Fruit fly (Drosophila melanogaster) whole organism, embryonic: Measurements from ENCODE around the gene Sam-S.

Experiments used
- Asciz ChIP-seq: fragments of 200-800 bp; sonication (Bioruptor generic); optimal IDR thresholded peaks from 2 replicates; lab custom pipeline; 2017; ENCODE audit warnings: missing biosample characterization, mild to moderate bottlenecking, missing genetic modification characterization, missing genetic modification reagents
- CG10543 ChIP-seq: fragments of 200-800 bp; sonication (Bioruptor generic); optimal IDR thresholded peaks from 3 replicates; lab custom pipeline; 2017; ENCODE audit warnings: missing biosample characterization, mild to moderate bottlenecking, missing genetic modification characterization, moderate library complexity
- CG10959 ChIP-seq: fragments of 200-800 bp; sonication (Bioruptor generic); IDR thresholded peaks from 2 replicates; pipeline ENCODE4 v1.3.6; 2022; ENCODE audit warnings: missing biosample characterization, missing genetic modification characterization
- CG11560 ChIP-seq: fragments of 200-800 bp; sonication (Bioruptor generic); IDR thresholded peaks from 3 replicates; pipeline ENCODE4 v1.3.6; 2022; ENCODE audit warnings: missing biosample characterization, missing genetic modification characterization
- CG12744 ChIP-seq: fragments of 200-800 bp; sonication (Bioruptor generic); optimal IDR thresholded peaks from 2 replicates; lab custom pipeline; 2016; ENCODE audit warnings: missing biosample characterization, missing genetic modification characterization
- CG13894 ChIP-seq: fragments of 200-800 bp; sonication (Bioruptor generic); optimal IDR thresholded peaks from 3 replicates; lab custom pipeline; 2018; ENCODE audit warnings: missing biosample characterization, mild to moderate bottlenecking, missing genetic modification characterization, moderate library complexity
- CG2116 ChIP-seq: fragments of 200-800 bp; sonication (Bioruptor generic); optimal IDR thresholded peaks from 3 replicates; lab custom pipeline; 2018; ENCODE audit warnings: missing biosample characterization, mild to moderate bottlenecking, missing genetic modification characterization
- CG2678 ChIP-seq: fragments of 200-800 bp; sonication (Bioruptor generic); optimal IDR thresholded peaks from 3 replicates; lab custom pipeline; 2019; ENCODE audit warnings: missing biosample characterization, mild to moderate bottlenecking, missing genetic modification characterization, moderate library complexity
- CG30431 ChIP-seq: fragments of 200-800 bp; sonication (Bioruptor generic); optimal IDR thresholded peaks from 2 replicates; lab custom pipeline; 2017; ENCODE audit warnings: missing biosample characterization, missing genetic modification characterization
- CG34376 ChIP-seq: fragments of 200-800 bp; sonication (Bioruptor generic); optimal IDR thresholded peaks from 2 replicates; lab custom pipeline; 2018; ENCODE audit warnings: missing biosample characterization, mild to moderate bottlenecking, missing genetic modification characterization
- CG4617 ChIP-seq: fragments of 200-800 bp; sonication (Bioruptor generic); optimal IDR thresholded peaks from 3 replicates; lab custom pipeline; 2016; ENCODE audit warnings: missing biosample characterization, missing genetic modification characterization, borderline replicate concordance
- Dbx ChIP-seq: fragments of 200-800 bp; sonication (Bioruptor generic); IDR thresholded peaks from 3 replicates; pipeline ENCODE4 v1.3.6; 2022; ENCODE audit warnings: missing biosample characterization, missing genetic modification characterization
- Dip3 ChIP-seq: fragments of 200-800 bp; sonication (Bioruptor generic); optimal IDR thresholded peaks from 3 replicates; lab custom pipeline; 2016; ENCODE audit warnings: missing biosample characterization, missing genetic modification characterization
- Doc3 ChIP-seq: fragments of 200-800 bp; sonication (Bioruptor generic); IDR thresholded peaks from 3 replicates; pipeline ENCODE4 v1.3.6; 2022; ENCODE audit warnings: missing biosample characterization, missing genetic modification characterization; ENCODE audit not compliant: partially characterized antibody
- GATAe ChIP-seq: fragments of 200-800 bp; sonication (Bioruptor generic); conservative IDR thresholded peaks from 2 replicates; pipeline ENCODE4 v1.3.6; 2022; ENCODE audit warnings: missing biosample characterization, missing genetic modification characterization
- Hmr ChIP-seq: fragments of 200-800 bp; sonication (Bioruptor generic); optimal IDR thresholded peaks from 3 replicates; lab custom pipeline; 2017; ENCODE audit warnings: mild to moderate bottlenecking, missing biosample characterization, missing genetic modification reagents, missing genetic modification characterization
- NC2β ChIP-seq: fragments of 200-800 bp; sonication (Bioruptor generic); optimal IDR thresholded peaks from 2 replicates; lab custom pipeline; 2016; ENCODE audit warnings: missing biosample characterization, missing genetic modification characterization
- Optix ChIP-seq: fragments of 200-800 bp; sonication (Bioruptor generic); IDR thresholded peaks from 3 replicates; pipeline ENCODE4 v1.3.6; 2022; ENCODE audit warnings: missing biosample characterization, missing genetic modification characterization
- Side ChIP-seq: fragments of 200-800 bp; sonication (Bioruptor generic); optimal IDR thresholded peaks from 2 replicates; lab custom pipeline; 2016; ENCODE audit warnings: missing biosample characterization, missing genetic modification characterization
- amos ChIP-seq: fragments of 200-800 bp; sonication (Bioruptor generic); IDR thresholded peaks from 2 replicates; pipeline ENCODE4 v1.3.6; 2022; ENCODE audit warnings: missing biosample characterization, missing genetic modification characterization; ENCODE audit not compliant: partially characterized antibody
- ara ChIP-seq: fragments of 200-800 bp; sonication (Bioruptor generic); IDR thresholded peaks from 2 replicates; pipeline ENCODE4 v1.3.6; 2022; ENCODE audit warnings: missing biosample characterization, missing genetic modification characterization
- bigmax ChIP-seq: fragments of 200-800 bp; sonication (Bioruptor generic); optimal IDR thresholded peaks from 2 replicates; lab custom pipeline; 2018; ENCODE audit warnings: missing biosample characterization, mild to moderate bottlenecking, missing genetic modification characterization
- bowl ChIP-seq: fragments of 200-800 bp; sonication (Bioruptor generic); IDR thresholded peaks from 2 replicates; pipeline ENCODE4 v1.3.6; 2022; ENCODE audit warnings: missing biosample characterization, missing genetic modification characterization
- chinmo ChIP-seq: fragments of 200-800 bp; sonication (Bioruptor generic); IDR thresholded peaks from 4 replicates; pipeline ENCODE4 v1.3.6; 2022; ENCODE audit warnings: missing biosample characterization, missing genetic modification characterization; ENCODE audit not compliant: partially characterized antibody
- dati ChIP-seq: fragments of 200-800 bp; sonication (Bioruptor generic); IDR thresholded peaks from 2 replicates; pipeline ENCODE4 v1.3.6; 2022; ENCODE audit warnings: missing biosample characterization, missing genetic modification characterization
- ems ChIP-seq: fragments of 200-800 bp; sonication (Bioruptor generic); optimal IDR thresholded peaks from 3 replicates; lab custom pipeline; 2016; ENCODE audit warnings: missing biosample characterization, missing genetic modification characterization
- esg ChIP-seq: fragments of 200-800 bp; sonication (Bioruptor generic); conservative IDR thresholded peaks from 2 replicates; pipeline ENCODE4 v1.3.6; 2022; ENCODE audit warnings: missing biosample characterization, missing genetic modification characterization
- gce ChIP-seq: fragments of 200-800 bp; sonication (Bioruptor generic); IDR thresholded peaks from 3 replicates; pipeline ENCODE4 v1.3.6; 2022; ENCODE audit warnings: missing biosample characterization, missing genetic modification characterization
- hkb ChIP-seq, 2 experiments: fragments of 200-800 bp in 1 of 2; fragments of >200 bp in 1 of 2; sonication (Bioruptor generic) in 1 of 2; IDR thresholded peaks in 1 of 2; optimal IDR thresholded peaks in 1 of 2; 2 replicates each; pipeline versions ENCODE4 v1.3.6 to Lab custom; 2017 to 2022; ENCODE audit warnings: missing biosample characterization in 1 of 2, missing genetic modification characterization in 1 of 2
- ken ChIP-seq: fragments of 200-800 bp; sonication (Bioruptor generic); IDR thresholded peaks from 3 replicates; pipeline ENCODE4 v1.3.6; 2022; ENCODE audit warnings: missing biosample characterization, missing genetic modification characterization
- lbe ChIP-seq: fragments of 200-800 bp; sonication (Bioruptor generic); optimal IDR thresholded peaks from 2 replicates; lab custom pipeline; 2016; ENCODE audit warnings: missing biosample characterization, mild to moderate bottlenecking, missing genetic modification characterization
- mirr ChIP-seq: fragments of 200-800 bp; sonication (Bioruptor generic); optimal IDR thresholded peaks from 3 replicates; lab custom pipeline; 2018; ENCODE audit warnings: missing biosample characterization, mild to moderate bottlenecking, missing genetic modification characterization
- mld ChIP-seq: fragments of 200-800 bp; sonication (Bioruptor generic); IDR thresholded peaks from 3 replicates; pipeline ENCODE4 v1.3.6; 2022; ENCODE audit warnings: missing biosample characterization, missing genetic modification characterization; ENCODE audit not compliant: partially characterized antibody
- p53 ChIP-seq: fragments of 200-800 bp; sonication (Bioruptor generic); optimal IDR thresholded peaks from 2 replicates; lab custom pipeline; 2016; ENCODE audit warnings: missing biosample characterization, missing genetic modification characterization
- pan ChIP-seq, 4 experiments: fragments of >200 bp in 3 of 4; fragments of 200-800 bp in 1 of 4; sonication (Bioruptor generic) in 1 of 4; optimal IDR thresholded peaks in 3 of 4; IDR thresholded peaks in 1 of 4; 2 replicates each; pipeline versions ENCODE4 v1.3.6 to Lab custom; 2017 to 2022; ENCODE audit warnings: missing biosample characterization in 2 of 4, missing genetic modification characterization in 2 of 4, mixed read lengths in 1 of 4
- pho ChIP-seq: fragments of 200-800 bp; sonication (Bioruptor generic); optimal IDR thresholded peaks from 2 replicates; lab custom pipeline; 2016; ENCODE audit warnings: missing biosample characterization, missing genetic modification characterization
- row ChIP-seq: fragments of 200-800 bp; sonication (Bioruptor generic); IDR thresholded peaks from 3 replicates; pipeline ENCODE4 v1.3.6; 2022; ENCODE audit warnings: missing biosample characterization, missing genetic modification characterization
- sens ChIP-seq: fragments of 200-800 bp; sonication (Bioruptor generic); peaks from one replicate; lab custom pipeline; 2016; ENCODE audit warnings: missing biosample characterization, missing genetic modification characterization
- slp2 ChIP-seq: fragments of 200-800 bp; sonication (Bioruptor generic); optimal IDR thresholded peaks from 2 replicates; lab custom pipeline; 2016; ENCODE audit warnings: missing biosample characterization, missing genetic modification characterization
- tap ChIP-seq: fragments of 200-800 bp; optimal IDR thresholded peaks from 3 replicates; lab custom pipeline; 2019; ENCODE audit warnings: missing biosample characterization, mild to moderate bottlenecking, missing genetic modification characterization, moderate library complexity
- usp ChIP-seq: fragments of >200 bp; optimal IDR thresholded peaks from 2 replicates; lab custom pipeline; 2017; ENCODE audit warnings: missing biosample characterization, missing genetic modification characterization
- vnd ChIP-seq: fragments of 200-800 bp; sonication (Bioruptor generic); IDR thresholded peaks from 3 replicates; pipeline ENCODE4 v1.3.6; 2022; ENCODE audit warnings: missing biosample characterization, missing genetic modification characterization; ENCODE audit not compliant: partially characterized antibody

Sam-S gene

dm6 chr2L:139610-140009 lies 32.9 kb downstream of the Sam-S start (continued):
- no peak for TF ChIP-seq gce
- peak; percentile 27 for TF ChIP-seq CG2678 (tag; lab: Kevin White, UChicago)
- no peak for TF ChIP-seq mld (GFP tag; lab: Robert Waterston, UW)
- no peak for TF ChIP-seq p53 (GFP tag; lab: Kevin White, UChicago)
- TF ChIP-seq vnd (GFP tag; lab: Robert Waterston, UW): no peak
- peak; percentile 79 for TF ChIP-seq CG34376
- 0 out of 4 replicates have a peak, but pooled peaks have one; percentile 25 for TF ChIP-seq chinmo (GFP tag; lab: Robert Waterston, UW)
- TF ChIP-seq pho (GFP tag; lab: Kevin White, UChicago): no peak
- no peak for TF ChIP-seq Side
- TF ChIP-seq CG13894 (tag; lab: Kevin White, UChicago): peak; percentile 77
- peak; percentile 7 for TF ChIP-seq lbe (GFP tag; lab: Kevin White, UChicago)
- TF ChIP-seq GATAe: 0 out of 2 replicates have a peak, but pooled peaks have one; percentile 26
- no peak for TF ChIP-seq dati (GFP tag; lab: Robert Waterston, UW)
- no peak for TF ChIP-seq ken (GFP tag; lab: Robert Waterston, UW)
- TF ChIP-seq slp2 (GFP tag; lab: Kevin White, UChicago): no peak
- no peak for TF ChIP-seq CG30431 (GFP tag; lab: Kevin White, UChicago)
- peak; percentile 66 for TF ChIP-seq CG10543
- no peak for TF ChIP-seq CG12744
- no peak for TF ChIP-seq NC2β (GFP tag; lab: Kevin White, UChicago)
- no peak for TF ChIP-seq CG11560 (tag; lab: Robert Waterston, UW)
- TF ChIP-seq usp (GFP tag; lab: Kevin White, UChicago): no peak
- no peak for TF ChIP-seq Optix (GFP tag; lab: Robert Waterston, UW)
- TF ChIP-seq CG2116 (GFP tag; lab: Kevin White, UChicago): no peak
- TF ChIP-seq tap (tag; lab: Kevin White, UChicago): no peak
- TF ChIP-seq Dip3 (GFP tag; lab: Kevin White, UChicago): no peak
- no peak for TF ChIP-seq bowl (GFP tag; lab: Robert Waterston, UW)
- TF ChIP-seq Asciz (GFP tag; lab: Kevin White, UChicago): no peak
- peak; percentile 22 for TF ChIP-seq sens
- TF ChIP-seq Doc3 (GFP tag; lab: Robert Waterston, UW): no peak
- TF ChIP-seq row (GFP tag; lab: Robert Waterston, UW): no peak
- TF ChIP-seq Hmr (GFP tag; lab: Kevin White, UChicago): peak; percentile 41
- no peak for TF ChIP-seq CG4617
- TF ChIP-seq ara (GFP tag; lab: Robert Waterston, UW): no peak
- TF ChIP-seq hkb (optimal IDR thresholded peaks at IDR 0.05; lab: Kevin White, UChicago): no peak
- TF ChIP-seq hkb (GFP tag; IDR thresholded peaks at IDR 0.05; lab: Robert Waterston, UW): no peak
- TF ChIP-seq mirr (GFP tag; lab: Kevin White, UChicago): peak; percentile 69
- no peak for TF ChIP-seq Dbx (GFP tag; lab: Robert Waterston, UW)
- TF ChIP-seq esg (GFP tag; lab: Robert Waterston, UW): no peak
- no peak for TF ChIP-seq amos (GFP tag; lab: Robert Waterston, UW)
- TF ChIP-seq pan (optimal IDR thresholded peaks at IDR 0.05; lab: Kevin White, UChicago): no peak
- no peak for TF ChIP-seq pan (GFP tag; optimal IDR thresholded peaks at IDR 0.05 in 1 of 2, IDR thresholded peaks at IDR 0.05 in 1 of 2)
- no peak for TF ChIP-seq ems
- TF ChIP-seq CG10959 (GFP tag; lab: Robert Waterston, UW): no peak
- no peak for TF ChIP-seq bigmax (GFP tag; lab: Kevin White, UChicago)
